Fruit fly (Drosophila melanogaster) whole organism: ENCODE data around the gene Bap60.

ENCODE experiments used
- Dll ChIP-seq: fragments of >200 bp; optimal IDR thresholded peaks from 2 replicates; lab custom pipeline; 2017
- EcR ChIP-seq, 2 experiments: fragments of >200 bp; optimal IDR thresholded peaks; 2 replicates each; lab custom pipeline; 2017; ENCODE audit warnings: missing biosample characterization in 2 of 2, missing genetic modification characterization in 2 of 2, missing genetic modification reagents in 2 of 2
- psq ChIP-seq: fragments of >200 bp; optimal IDR thresholded peaks from 2 replicates; lab custom pipeline; 2017

dm6 chrX:13159481-13159880, at the start of gene Bap60, which contains the start of gene CG12096:
- TF ChIP-seq psq (lab: Kevin White, UChicago) (no peak), EcR (GFP tag; optimal IDR thresholded peaks at IDR 0.05; lab: Kevin White, UChicago) (no peak), Dll (lab: Kevin White, UChicago) (no peak)
